Worm (Caenorhabditis elegans) whole organism, mixed stage, embryonic: ENCODE data around the gene trpp-6.

Experiments
- blmp-1 ChIP-seq: fragments of 150-350 bp; optimal IDR thresholded peaks from 2 replicates; lab custom pipeline; 2014; ENCODE audit warnings: missing biosample characterization, missing genetic modification characterization
- ceh-39 ChIP-seq: fragments of 150-350 bp; optimal IDR thresholded peaks from 2 replicates; lab custom pipeline; 2014; ENCODE audit warnings: missing biosample characterization, missing genetic modification characterization
- ceh-43 ChIP-seq: fragments of 200-800 bp; sonication (Bioruptor generic); optimal IDR thresholded peaks from 2 replicates; lab custom pipeline; 2018; ENCODE audit warnings: mild to moderate bottlenecking, missing genetic modification characterization, moderate library complexity, missing compliant biosample characterization
- ceh-83 ChIP-seq: fragments of 200-800 bp; sonication (Bioruptor generic); optimal IDR thresholded peaks from 2 replicates; lab custom pipeline; 2018; ENCODE audit warnings: mild to moderate bottlenecking, missing genetic modification characterization, missing compliant biosample characterization
- ces-1 ChIP-seq: fragments of 150-350 bp; optimal IDR thresholded peaks from 2 replicates; lab custom pipeline; 2014; ENCODE audit warnings: missing biosample characterization, missing genetic modification reagents, missing genetic modification characterization
- cnd-1 ChIP-seq: fragments of 200-800 bp; sonication (Bioruptor generic); optimal IDR thresholded peaks from 2 replicates; lab custom pipeline; 2018; ENCODE audit warnings: mild to moderate bottlenecking, missing genetic modification characterization, missing compliant biosample characterization
- drap-1 ChIP-seq: fragments of 200-800 bp; sonication (Bioruptor generic); optimal IDR thresholded peaks from 3 replicates; lab custom pipeline; 2018; ENCODE audit warnings: mild to moderate bottlenecking, missing genetic modification characterization, missing compliant biosample characterization
- elt-1 ChIP-seq: sonication (generic microtip); optimal IDR thresholded peaks from 2 replicates; lab custom pipeline; 2017; ENCODE audit warnings: missing genetic modification characterization, mild to moderate bottlenecking, missing compliant biosample characterization, antibody characterized with exemption, moderate library complexity, borderline replicate concordance; ENCODE audit not compliant: insufficient read depth
- flh-1 ChIP-seq: fragments of 200-800 bp; sonication (Bioruptor generic); optimal IDR thresholded peaks from 2 replicates; lab custom pipeline; 2018; ENCODE audit warnings: mild to moderate bottlenecking, missing genetic modification characterization, moderate library complexity, missing compliant biosample characterization
- ham-2 ChIP-seq: fragments of 200-800 bp; sonication (Bioruptor generic); optimal IDR thresholded peaks from 2 replicates; lab custom pipeline; 2018; ENCODE audit warnings: mild to moderate bottlenecking, missing genetic modification characterization, missing compliant biosample characterization
- hlh-1 ChIP-seq: fragments of 150-350 bp; optimal IDR thresholded peaks from 2 replicates; lab custom pipeline; 2014; ENCODE audit warnings: missing biosample characterization, missing genetic modification reagents, missing genetic modification characterization
- lin-13 ChIP-seq: fragments of 150-350 bp; optimal IDR thresholded peaks from 2 replicates; lab custom pipeline; 2014; ENCODE audit warnings: missing biosample characterization, missing genetic modification characterization
- lin-32 ChIP-seq: fragments of 200-800 bp; sonication (Bioruptor generic); optimal IDR thresholded peaks from 2 replicates; lab custom pipeline; 2018; ENCODE audit warnings: mild to moderate bottlenecking, missing genetic modification characterization, missing compliant biosample characterization
- lsy-2 ChIP-seq: fragments of 150-350 bp; optimal IDR thresholded peaks from 2 replicates; lab custom pipeline; 2014; ENCODE audit warnings: missing biosample characterization, missing genetic modification characterization
- mab-5 ChIP-seq: fragments of 150-350 bp; optimal IDR thresholded peaks from 2 replicates; lab custom pipeline; 2014; ENCODE audit warnings: missing biosample characterization, missing genetic modification characterization
- mls-2 ChIP-seq: sonication (generic microtip); optimal IDR thresholded peaks from 2 replicates; lab custom pipeline; 2016; ENCODE audit warnings: mild to moderate bottlenecking, missing genetic modification characterization, moderate library complexity, missing compliant biosample characterization
- nhr-12 ChIP-seq: fragments of 150-350 bp; optimal IDR thresholded peaks from 2 replicates; lab custom pipeline; 2014; ENCODE audit warnings: missing biosample characterization, missing genetic modification characterization
- nhr-2 ChIP-seq: fragments of 150-350 bp; optimal IDR thresholded peaks from 2 replicates; lab custom pipeline; 2014; ENCODE audit warnings: missing biosample characterization, missing genetic modification characterization
- nhr-237 ChIP-seq: fragments of 150-350 bp; optimal IDR thresholded peaks from 2 replicates; lab custom pipeline; 2014; ENCODE audit warnings: missing biosample characterization, missing genetic modification characterization
- nhr-28 ChIP-seq: fragments of 150-350 bp; optimal IDR thresholded peaks from 2 replicates; lab custom pipeline; 2014; ENCODE audit warnings: missing biosample characterization, missing genetic modification characterization
- nhr-76 ChIP-seq: sonication (generic microtip); optimal IDR thresholded peaks from 2 replicates; lab custom pipeline; 2017; ENCODE audit warnings: missing biosample characterization, missing genetic modification characterization
- sem-2 ChIP-seq: fragments of 200-800 bp; sonication (Bioruptor generic); optimal IDR thresholded peaks from 2 replicates; lab custom pipeline; 2018; ENCODE audit warnings: mild to moderate bottlenecking, missing genetic modification characterization, missing compliant biosample characterization
- snpc-4 ChIP-seq: fragments of 150-350 bp; optimal IDR thresholded peaks from 2 replicates; lab custom pipeline; 2014; ENCODE audit warnings: missing biosample characterization, missing genetic modification characterization
- sptf-1 ChIP-seq: sonication (generic microtip); optimal IDR thresholded peaks from 2 replicates; lab custom pipeline; 2017; ENCODE audit warnings: mild to moderate bottlenecking, missing genetic modification characterization, moderate library complexity, missing compliant biosample characterization
- tbx-8 ChIP-seq: fragments of 200-800 bp; sonication (Bioruptor generic); optimal IDR thresholded peaks from 2 replicates; lab custom pipeline; 2018; ENCODE audit warnings: mild to moderate bottlenecking, missing genetic modification characterization, moderate library complexity, missing compliant biosample characterization
- unc-120 ChIP-seq: sonication (generic microtip); optimal IDR thresholded peaks from 2 replicates; lab custom pipeline; 2017; ENCODE audit warnings: missing genetic modification characterization, missing compliant biosample characterization; ENCODE audit not compliant: poor library complexity, severe bottlenecking
- unc-39 ChIP-seq: fragments of 150-350 bp; optimal IDR thresholded peaks from 2 replicates; lab custom pipeline; 2014; ENCODE audit warnings: missing biosample characterization, missing genetic modification characterization
- unc-62 ChIP-seq: fragments of 150-350 bp; optimal IDR thresholded peaks from 2 replicates; lab custom pipeline; 2014; ENCODE audit warnings: missing biosample characterization, missing genetic modification reagents, missing genetic modification characterization
- ztf-11 ChIP-seq: fragments of 150-350 bp; optimal IDR thresholded peaks from 2 replicates; lab custom pipeline; 2014; ENCODE audit warnings: missing biosample characterization, missing genetic modification characterization

trpp-6 gene

ce11 chrV:9950861-9951260 lies 40.8 kb upstream of the trpp-6 start, which contains the start of gene ttr-46:
TSS of gene ttr-46 (plus strand) at chrV:9951233.
- TF ChIP-seq ces-1 (no peak), nhr-12 (no peak), blmp-1 (tag; lab: Kevin White, UChicago) (no peak), unc-120 (no peak), flh-1 (GFP tag; lab: Kevin White, UChicago) (no peak), nhr-2 (tag; lab: Kevin White, UChicago) (no peak), mls-2 (tag; lab: Kevin White, UChicago) (no peak), unc-62 (GFP tag; lab: Kevin White, UChicago) (no peak), mab-5 (no peak), lsy-2 (tag; lab: Kevin White, UChicago) (no peak), hlh-1 (tag; lab: Kevin White, UChicago) (no peak), tbx-8 (GFP tag; lab: Kevin White, UChicago) (no peak), ceh-43 (GFP tag; lab: Kevin White, UChicago) (no peak), lin-13 (tag; lab: Kevin White, UChicago) (no peak), ceh-39 (no peak), sptf-1 (tag; lab: Kevin White, UChicago) (no peak)

- TF ChIP-seq elt-1 (tag; lab: Kevin White, UChicago) (no peak), blmp-1 (tag; lab: Kevin White, UChicago) (peak; percentile 56)
Observed at ce11 chrV:9952396-9952795, 39.3 kb upstream of the trpp-6 start, which contains the start of gene mam-5. TSS of gene mam-5 (plus strand) at chrV:9952699.

DNA sequence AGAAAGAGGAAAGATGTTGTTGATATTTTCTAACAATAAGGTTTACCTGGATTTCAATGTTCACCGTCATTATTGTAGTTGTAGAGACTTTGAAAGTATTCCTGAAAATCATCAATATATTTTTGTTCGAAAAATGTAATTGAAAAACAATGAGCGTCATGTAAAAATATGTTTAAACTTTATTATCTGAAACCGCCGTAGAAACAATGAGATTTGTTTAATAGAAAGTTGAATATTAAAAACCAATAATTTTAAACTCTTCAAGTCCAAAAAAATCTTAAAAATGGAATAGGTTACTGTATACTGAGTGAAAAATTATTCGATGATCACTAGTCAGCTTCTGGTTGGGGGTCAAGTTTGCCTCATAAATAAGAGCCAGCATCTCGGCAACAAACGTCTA lies 33.5 kb upstream of the trpp-6 start, which contains the start of gene anmt-3:
anmt-3 (minus strand) TSS at position 101 of the 400 bp plus-strand sequence.
- TF ChIP-seq unc-39 (tag; lab: Kevin White, UChicago) = no peak
- no peak for TF ChIP-seq cnd-1 (tag; lab: Kevin White, UChicago)
- TF ChIP-seq nhr-12 = no peak
- TF ChIP-seq ceh-39 = no peak
- no peak for TF ChIP-seq nhr-237 (tag; lab: Kevin White, UChicago)
- no peak for TF ChIP-seq nhr-28 (tag; lab: Kevin White, UChicago)

ce11 chrV:9958654-9959053 lies 33.0 kb upstream of the trpp-6 start:
- TF ChIP-seq unc-120 (peak; percentile 66), mab-5 (peak; percentile 35), mls-2 (tag; lab: Kevin White, UChicago) (no peak), snpc-4 (no peak), blmp-1 (tag; lab: Kevin White, UChicago) (no peak), nhr-12 (no peak), sptf-1 (tag; lab: Kevin White, UChicago) (no peak), nhr-237 (tag; lab: Kevin White, UChicago) (no peak), ztf-11 (tag; lab: Kevin White, UChicago) (no peak), ceh-39 (no peak), ceh-83 (no peak), sem-2 (no peak), hlh-1 (tag; lab: Kevin White, UChicago) (peak; percentile 98), drap-1 (GFP tag; lab: Kevin White, UChicago) (no peak), unc-62 (GFP tag; lab: Kevin White, UChicago) (peak; percentile 66), ham-2 (GFP tag; lab: Kevin White, UChicago) (no peak), nhr-76 (tag; lab: Kevin White, UChicago) (no peak), lin-13 (tag; lab: Kevin White, UChicago) (no peak), nhr-28 (tag; lab: Kevin White, UChicago) (no peak), lin-32 (GFP tag; lab: Kevin White, UChicago) (no peak), unc-39 (tag; lab: Kevin White, UChicago) (no peak), tbx-8 (GFP tag; lab: Kevin White, UChicago) (no peak)

DNA sequence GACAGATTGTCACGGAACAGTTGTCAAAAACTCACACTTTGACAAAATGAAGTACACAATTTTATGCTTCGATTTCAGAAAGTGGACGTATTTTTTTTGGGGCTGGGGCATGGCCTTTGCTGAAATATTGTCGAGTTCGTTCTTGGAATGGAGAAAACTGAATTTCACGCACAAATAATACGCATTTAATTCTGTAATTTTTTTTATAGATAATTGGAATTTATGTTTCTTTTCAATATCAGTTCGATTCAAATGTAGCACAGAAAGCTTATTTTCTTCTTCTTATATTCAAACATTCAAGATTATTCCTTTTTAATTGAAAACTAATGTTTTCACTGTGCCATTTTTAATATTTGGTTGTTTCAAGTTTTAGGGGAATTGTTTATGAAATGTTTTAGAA lies 31.3 kb upstream of the trpp-6 start, which contains the start of gene T07C12.10:
T07C12.10 (minus strand) TSS at position 101 of the 400 bp plus-strand sequence.
- TF ChIP-seq sptf-1 (tag; lab: Kevin White, UChicago) (no peak), mab-5 (no peak), ztf-11 (tag; lab: Kevin White, UChicago) (no peak), elt-1 (tag; lab: Kevin White, UChicago) (no peak), cnd-1 (tag; lab: Kevin White, UChicago) (no peak), ceh-43 (GFP tag; lab: Kevin White, UChicago) (no peak)
